Fruit fly (Drosophila melanogaster) whole organism, embryonic: ENCODE data around the gene Ice2.

ENCODE experiments used
- Adf1 ChIP-seq: fragments of 200-800 bp; sonication (Bioruptor generic); IDR thresholded peaks from 2 replicates; pipeline ENCODE4 v1.3.6; 2022; ENCODE audit warnings: missing biosample characterization, missing genetic modification characterization
- Bgb ChIP-seq: fragments of 200-800 bp; sonication (Bioruptor generic); IDR thresholded peaks from 2 replicates; pipeline ENCODE4 v1.3.6; 2022; ENCODE audit warnings: missing biosample characterization, missing genetic modification characterization; ENCODE audit not compliant: partially characterized antibody
- CG10147 ChIP-seq: fragments of 200-800 bp; sonication (Bioruptor generic); optimal IDR thresholded peaks from 2 replicates; lab custom pipeline; 2019; ENCODE audit warnings: missing biosample characterization, mild to moderate bottlenecking, missing genetic modification characterization, moderate library complexity
- CG10565 ChIP-seq: fragments of 200-800 bp; sonication (Bioruptor generic); optimal IDR thresholded peaks from 3 replicates; lab custom pipeline; 2016; ENCODE audit warnings: missing biosample characterization, mild to moderate bottlenecking, missing genetic modification characterization
- CG11085 ChIP-seq: fragments of 200-800 bp; sonication (Bioruptor generic); IDR thresholded peaks from 2 replicates; pipeline ENCODE4 v1.3.6; 2022; ENCODE audit warnings: missing biosample characterization, missing genetic modification characterization
- CG12071 ChIP-seq: fragments of 200-800 bp; sonication (Bioruptor generic); optimal IDR thresholded peaks from 3 replicates; lab custom pipeline; 2018; ENCODE audit warnings: missing biosample characterization, mild to moderate bottlenecking, missing genetic modification characterization
- CG12769 ChIP-seq: fragments of 200-800 bp; sonication (Bioruptor generic); optimal IDR thresholded peaks from 2 replicates; lab custom pipeline; 2019; ENCODE audit warnings: missing biosample characterization, mild to moderate bottlenecking, missing genetic modification characterization, moderate library complexity
- CG14441 ChIP-seq: fragments of 200-800 bp; sonication (Bioruptor generic); IDR thresholded peaks from 2 replicates; pipeline ENCODE4 v1.3.6; 2022; ENCODE audit warnings: missing biosample characterization, missing genetic modification characterization
- CG16863 ChIP-seq: fragments of 200-800 bp; sonication (Bioruptor generic); optimal IDR thresholded peaks from 3 replicates; lab custom pipeline; 2016; ENCODE audit warnings: missing biosample characterization, missing genetic modification characterization
- CG17359 ChIP-seq: fragments of 200-800 bp; sonication (Bioruptor generic); optimal IDR thresholded peaks from 3 replicates; lab custom pipeline; 2018; ENCODE audit warnings: missing biosample characterization, mild to moderate bottlenecking, missing genetic modification characterization, moderate library complexity
- CG18011 ChIP-seq: fragments of 200-800 bp; sonication (Bioruptor generic); optimal IDR thresholded peaks from 2 replicates; lab custom pipeline; 2017; ENCODE audit warnings: missing biosample characterization, missing genetic modification characterization, mild to moderate bottlenecking, moderate library complexity, missing genotype
- CG1832 ChIP-seq: fragments of 200-800 bp; sonication (Bioruptor generic); optimal IDR thresholded peaks from 2 replicates; lab custom pipeline; 2017; ENCODE audit warnings: missing biosample characterization, mild to moderate bottlenecking, missing genetic modification characterization, inconsistent platforms
- CG2712 ChIP-seq: fragments of 200-800 bp; optimal IDR thresholded peaks from 3 replicates; lab custom pipeline; 2019; ENCODE audit warnings: missing biosample characterization, mild to moderate bottlenecking, missing genetic modification characterization, moderate library complexity
- CG2875 ChIP-seq: fragments of 200-800 bp; sonication (Bioruptor generic); optimal IDR thresholded peaks from 2 replicates; lab custom pipeline; 2017; ENCODE audit warnings: missing biosample characterization, mild to moderate bottlenecking, missing genetic modification characterization, missing genetic modification reagents
- CG31388 ChIP-seq: fragments of 200-800 bp; sonication (Bioruptor generic); optimal IDR thresholded peaks from 2 replicates; lab custom pipeline; 2016; ENCODE audit warnings: missing biosample characterization, missing genetic modification characterization
- CG3163 ChIP-seq: fragments of 200-800 bp; sonication (Bioruptor generic); optimal IDR thresholded peaks from 3 replicates; lab custom pipeline; 2016; ENCODE audit warnings: missing biosample characterization, missing genetic modification characterization
- CG3726 ChIP-seq: fragments of 200-800 bp; sonication (Bioruptor generic); IDR thresholded peaks from 3 replicates; pipeline ENCODE4, ENCODE4 v1.3.6; 2022; ENCODE audit warnings: missing biosample characterization, missing genetic modification characterization
- CG3838 ChIP-seq: fragments of 200-800 bp; sonication (Bioruptor generic); optimal IDR thresholded peaks from 3 replicates; lab custom pipeline; 2016; ENCODE audit warnings: missing biosample characterization, missing genetic modification characterization
- CG3847 ChIP-seq: fragments of 200-800 bp; sonication (Bioruptor generic); IDR thresholded peaks from 2 replicates; pipeline ENCODE4 v1.3.6; 2022; ENCODE audit warnings: missing biosample characterization, missing genetic modification characterization
- CG43689 ChIP-seq: fragments of 200-800 bp; sonication (Bioruptor generic); IDR thresholded peaks from 2 replicates; pipeline ENCODE4 v1.3.6; 2022; ENCODE audit warnings: missing biosample characterization, missing genetic modification characterization
- CG4854 ChIP-seq: fragments of 200-800 bp; sonication (Bioruptor generic); optimal IDR thresholded peaks from 2 replicates; lab custom pipeline; 2016; ENCODE audit warnings: missing biosample characterization, missing genetic modification characterization, inconsistent platforms
- CG5953 ChIP-seq: fragments of 200-800 bp; sonication (Bioruptor generic); IDR thresholded peaks from 2 replicates; pipeline ENCODE4 v1.3.6; 2022; ENCODE audit warnings: missing biosample characterization, missing genetic modification characterization
- CG7271 ChIP-seq: fragments of 200-800 bp; sonication (Bioruptor generic); optimal IDR thresholded peaks from 2 replicates; lab custom pipeline; 2018; ENCODE audit warnings: missing biosample characterization, mild to moderate bottlenecking, missing genetic modification characterization, moderate library complexity
- CG8281 ChIP-seq: fragments of 200-800 bp; sonication (Bioruptor generic); optimal IDR thresholded peaks from 2 replicates; lab custom pipeline; 2018; ENCODE audit warnings: missing biosample characterization, mild to moderate bottlenecking, missing genetic modification characterization, moderate library complexity
- CG9932 ChIP-seq: fragments of 200-800 bp; sonication (Bioruptor generic); IDR thresholded peaks from 2 replicates; pipeline ENCODE4 v1.3.6; 2022; ENCODE audit warnings: missing biosample characterization, missing genetic modification characterization
- HHEX ChIP-seq: fragments of 200-800 bp; sonication (Bioruptor generic); optimal IDR thresholded peaks from 3 replicates; lab custom pipeline; 2017; ENCODE audit warnings: missing biosample characterization, mild to moderate bottlenecking, missing genetic modification characterization, missing genetic modification reagents
- HLH3B ChIP-seq: fragments of 200-800 bp; sonication (Bioruptor generic); IDR thresholded peaks from 2 replicates; pipeline ENCODE4 v1.3.6; 2022; ENCODE audit warnings: missing biosample characterization, missing genetic modification characterization
- HmgD ChIP-seq: fragments of 200-800 bp; sonication (Bioruptor generic); optimal IDR thresholded peaks from 3 replicates; lab custom pipeline; 2016; ENCODE audit warnings: missing biosample characterization, missing genetic modification characterization
- Max ChIP-seq: fragments of 200-800 bp; sonication (Bioruptor generic); optimal IDR thresholded peaks from 2 replicates; lab custom pipeline; 2016; ENCODE audit warnings: missing biosample characterization, mild to moderate bottlenecking, missing genetic modification characterization
- Mes4 ChIP-seq: fragments of 200-800 bp; sonication (Bioruptor generic); optimal IDR thresholded peaks from 2 replicates; lab custom pipeline; 2016; ENCODE audit warnings: missing biosample characterization, missing genetic modification characterization
- Myb ChIP-seq: fragments of 200-800 bp; sonication (Bioruptor generic); optimal IDR thresholded peaks from 2 replicates; lab custom pipeline; 2016; ENCODE audit warnings: missing biosample characterization, missing genetic modification characterization
- NFAT ChIP-seq: fragments of 200-800 bp; sonication (Bioruptor generic); IDR thresholded peaks from 2 replicates; pipeline ENCODE4 v1.3.6; 2022; ENCODE audit warnings: missing biosample characterization, missing genetic modification characterization
- Poxn ChIP-seq: fragments of 200-800 bp; sonication (Bioruptor generic); IDR thresholded peaks from 2 replicates; pipeline ENCODE4 v1.3.6; 2022; ENCODE audit warnings: missing biosample characterization, missing genetic modification characterization
- Rx ChIP-seq: fragments of 200-800 bp; sonication (Bioruptor generic); IDR thresholded peaks from 2 replicates; pipeline ENCODE4 v1.3.6; 2022; ENCODE audit warnings: missing biosample characterization, missing genetic modification characterization
- Side ChIP-seq: fragments of 200-800 bp; sonication (Bioruptor generic); optimal IDR thresholded peaks from 2 replicates; lab custom pipeline; 2016; ENCODE audit warnings: missing biosample characterization, missing genetic modification characterization
- amos ChIP-seq: fragments of 200-800 bp; sonication (Bioruptor generic); IDR thresholded peaks from 2 replicates; pipeline ENCODE4 v1.3.6; 2022; ENCODE audit warnings: missing biosample characterization, missing genetic modification characterization; ENCODE audit not compliant: partially characterized antibody
- ash1 ChIP-seq: fragments of 200-800 bp; sonication (Bioruptor generic); optimal IDR thresholded peaks from 2 replicates; lab custom pipeline; 2018; ENCODE audit warnings: missing biosample characterization, mild to moderate bottlenecking, missing genetic modification characterization
- corto ChIP-seq: fragments of 200-800 bp; sonication (Bioruptor generic); optimal IDR thresholded peaks from 2 replicates; lab custom pipeline; 2016; ENCODE audit warnings: missing biosample characterization, mild to moderate bottlenecking, missing genetic modification characterization, moderate library complexity
- dan ChIP-seq: fragments of 200-800 bp; sonication (Bioruptor generic); IDR thresholded peaks from 2 replicates; pipeline ENCODE4 v1.3.6; 2022; ENCODE audit warnings: missing biosample characterization, missing genetic modification characterization
- grn ChIP-seq: fragments of 200-800 bp; sonication (Bioruptor generic); optimal IDR thresholded peaks from 3 replicates; lab custom pipeline; 2017; ENCODE audit warnings: missing biosample characterization, missing genetic modification characterization
- hkb ChIP-seq, 2 experiments: fragments of 200-800 bp in 1 of 2; fragments of >200 bp in 1 of 2; sonication (Bioruptor generic) in 1 of 2; IDR thresholded peaks in 1 of 2; optimal IDR thresholded peaks in 1 of 2; 2 replicates each; pipeline versions ENCODE4 v1.3.6 to Lab custom; 2017 to 2022; ENCODE audit warnings: missing biosample characterization in 1 of 2, missing genetic modification characterization in 1 of 2
- knrl ChIP-seq: fragments of 200-800 bp; sonication (Bioruptor generic); IDR thresholded peaks from 3 replicates; pipeline ENCODE4 v1.3.6; 2022; ENCODE audit warnings: missing biosample characterization, missing genetic modification characterization; ENCODE audit not compliant: partially characterized antibody
- lab ChIP-seq: fragments of 200-800 bp; sonication (Bioruptor generic); optimal IDR thresholded peaks from 3 replicates; lab custom pipeline; 2017; ENCODE audit warnings: missing biosample characterization, missing genetic modification characterization, mild to moderate bottlenecking, moderate library complexity, missing genetic modification reagents
- rib ChIP-seq: fragments of 200-800 bp; sonication (Bioruptor generic); IDR thresholded peaks from 2 replicates; pipeline ENCODE4 v1.3.6; 2022; ENCODE audit warnings: missing biosample characterization, missing genetic modification characterization
- sens-2 ChIP-seq: fragments of 200-800 bp; sonication (Bioruptor generic); IDR thresholded peaks from 2 replicates; pipeline ENCODE4 v1.3.6; 2022; ENCODE audit warnings: missing biosample characterization, missing genetic modification characterization
- tap ChIP-seq: fragments of 200-800 bp; optimal IDR thresholded peaks from 3 replicates; lab custom pipeline; 2019; ENCODE audit warnings: missing biosample characterization, mild to moderate bottlenecking, missing genetic modification characterization, moderate library complexity
- toy ChIP-seq: fragments of 200-800 bp; sonication (Bioruptor generic); IDR thresholded peaks from 2 replicates; pipeline ENCODE4 v1.3.6; 2022; ENCODE audit warnings: missing biosample characterization, missing genetic modification characterization
- ttk ChIP-seq: fragments of 200-800 bp; sonication (Bioruptor generic); IDR thresholded peaks from 2 replicates; pipeline ENCODE4 v2.1.2; 2022; ENCODE audit warnings: missing biosample characterization, missing genetic modification characterization
- twi ChIP-seq: fragments of 200-800 bp; optimal IDR thresholded peaks from 2 replicates; lab custom pipeline; 2019; ENCODE audit warnings: missing biosample characterization, mild to moderate bottlenecking, missing genetic modification characterization, moderate library complexity

Gene Ice2

dm6 chr3R:21112742-21113465, 17.1 kb upstream of the Ice2 start (continued):
- TF ChIP-seq CG31388 (GFP tag; lab: Kevin White, UChicago) (peak; percentile 22), CG10147 (GFP tag; lab: Kevin White, UChicago) (peak; percentile 51), dan (GFP tag; lab: Robert Waterston, UW) (peak; percentile 47; the same call in 1 of the 2 replicates), twi (tag; lab: Kevin White, UChicago) (peak; percentile 45), CG18011 (GFP tag; lab: Kevin White, UChicago) (peak; percentile 75), corto (GFP tag; lab: Kevin White, UChicago) (no peak), ash1 (GFP tag; lab: Kevin White, UChicago) (peak; percentile 41), HLH3B (peak; percentile 87), tap (peak; percentile 90), CG16863 (peak; percentile 87), ttk (GFP tag; lab: Robert Waterston, UW) (peak; percentile 75), CG12071 (GFP tag; lab: Kevin White, UChicago) (peak; percentile 54), HmgD (GFP tag; lab: Kevin White, UChicago) (peak; percentile 90), lab (GFP tag; lab: Kevin White, UChicago) (no peak), CG2875 (GFP tag; lab: Kevin White, UChicago) (peak; percentile 89), CG10565 (GFP tag; lab: Kevin White, UChicago) (peak; percentile 15), Rx (peak; percentile 76), CG43689 (GFP tag; lab: Robert Waterston, UW) (peak; percentile 65), CG8281 (tag; lab: Kevin White, UChicago) (peak; percentile 69), toy (GFP tag; lab: Robert Waterston, UW) (peak; percentile 68), CG1832 (GFP tag; lab: Kevin White, UChicago) (no peak), knrl (GFP tag; lab: Robert Waterston, UW) (no peak), CG5953 (GFP tag; lab: Robert Waterston, UW) (peak; percentile 87), CG14441 (GFP tag; lab: Robert Waterston, UW) (peak; percentile 85), CG3838 (GFP tag; lab: Kevin White, UChicago) (peak; percentile 81), CG11085 (GFP tag; lab: Robert Waterston, UW) (peak; percentile 57; the same call in 1 of the 2 replicates), Max (GFP tag; lab: Kevin White, UChicago) (peak; percentile 51), Poxn (GFP tag; lab: Robert Waterston, UW) (no peak), grn (GFP tag; lab: Kevin White, UChicago) (peak; percentile 89), Myb (GFP tag; lab: Kevin White, UChicago) (peak; percentile 77), amos (GFP tag; lab: Robert Waterston, UW) (no peak), CG9932 (GFP tag; lab: Robert Waterston, UW) (peak; percentile 80), rib (peak; percentile 49; the same call in 1 of the 2 replicates), Mes4 (peak; percentile 85), HHEX (GFP tag; lab: Kevin White, UChicago) (peak; percentile 59), CG4854 (GFP tag; lab: Kevin White, UChicago) (peak; percentile 78), CG17359 (peak; percentile 89), Bgb (no peak), CG7271 (peak; percentile 42), CG3847 (GFP tag; lab: Robert Waterston, UW) (peak; percentile 78), Side (GFP tag; lab: Kevin White, UChicago) (peak; percentile 87), CG3726 (GFP tag; lab: Robert Waterston, UW) (peak; percentile 74; the same call in 1 of the 3 replicates), sens-2 (GFP tag; lab: Robert Waterston, UW) (peak; percentile 73), CG2712 (peak; percentile 93), CG3163 (GFP tag; lab: Kevin White, UChicago) (peak; percentile 81), CG12769 (tag; lab: Kevin White, UChicago) (peak; percentile 94), NFAT (GFP tag; lab: Robert Waterston, UW) (peak; percentile 76), Adf1 (no peak; the same call in 1 of the 2 replicates), hkb (optimal IDR thresholded peaks at IDR 0.05; lab: Kevin White, UChicago) (no peak), hkb (GFP tag; IDR thresholded peaks at IDR 0.05; lab: Robert Waterston, UW) (peak; percentile 94)
